Worm (Caenorhabditis elegans) whole organism, late embryonic: ENCODE measurements around the gene din-1.

Source experiments
- C38D4.7 ChIP-seq: fragments of 200-800 bp; sonication (Bioruptor generic); optimal IDR thresholded peaks from 2 replicates; lab custom pipeline; 2018; ENCODE audit warnings: mild to moderate bottlenecking, missing genetic modification characterization, moderate library complexity, missing compliant biosample characterization
- K02D7.2 ChIP-seq: sonication (generic microtip); optimal IDR thresholded peaks from 2 replicates; lab custom pipeline; 2017; ENCODE audit warnings: mild to moderate bottlenecking, missing genetic modification characterization, missing compliant biosample characterization
- Y22D7AL.16 ChIP-seq: sonication (generic microtip); optimal IDR thresholded peaks from 2 replicates; lab custom pipeline; 2016; ENCODE audit warnings: missing genetic modification characterization, missing compliant biosample characterization
- ceh-14 ChIP-seq: sonication (generic microtip); optimal IDR thresholded peaks from 2 replicates; lab custom pipeline; 2016; ENCODE audit warnings: missing genotype, missing genetic modification characterization, missing compliant biosample characterization
- ceh-18 ChIP-seq: sonication (generic microtip); optimal IDR thresholded peaks from 2 replicates; lab custom pipeline; 2016; ENCODE audit warnings: missing genetic modification characterization, missing compliant biosample characterization
- ceh-19 ChIP-seq: fragments of 200-800 bp; sonication (Bioruptor generic); optimal IDR thresholded peaks from 2 replicates; lab custom pipeline; 2018; ENCODE audit warnings: mild to moderate bottlenecking, missing genetic modification characterization, missing compliant biosample characterization
- ceh-22 ChIP-seq: sonication (generic microtip); optimal IDR thresholded peaks from 2 replicates; lab custom pipeline; 2017; ENCODE audit warnings: missing biosample characterization, missing genetic modification characterization
- ceh-24 ChIP-seq: sonication (generic microtip); optimal IDR thresholded peaks from 2 replicates; lab custom pipeline; 2016; ENCODE audit warnings: mild to moderate bottlenecking, missing genetic modification characterization, missing compliant biosample characterization
- ceh-30 ChIP-seq: fragments of 150-350 bp; optimal IDR thresholded peaks from 2 replicates; lab custom pipeline; 2014; ENCODE audit warnings: missing biosample characterization, missing genetic modification characterization
- ceh-45 ChIP-seq: fragments of 200-800 bp; sonication (Bioruptor generic); IDR thresholded peaks from 2 replicates; pipeline ENCODE4 v1.3.6; 2022; ENCODE audit warnings: missing genetic modification reagents, missing genetic modification characterization, missing compliant biosample characterization
- ceh-9 ChIP-seq: sonication (generic microtip); optimal IDR thresholded peaks from 2 replicates; lab custom pipeline; 2016; ENCODE audit warnings: mild to moderate bottlenecking, missing genetic modification characterization, inconsistent platforms, missing compliant biosample characterization
- dmd-4 ChIP-seq: sonication (generic microtip); optimal IDR thresholded peaks from 2 replicates; lab custom pipeline; 2016; ENCODE audit warnings: borderline replicate concordance, missing genetic modification characterization, missing compliant biosample characterization
- dve-1 ChIP-seq: sonication (generic microtip); optimal IDR thresholded peaks from 2 replicates; lab custom pipeline; 2017; ENCODE audit warnings: antibody characterized with exemption, mild to moderate bottlenecking, missing genetic modification characterization, missing compliant biosample characterization
- elt-4 ChIP-seq: sonication (generic microtip); optimal IDR thresholded peaks from 2 replicates; lab custom pipeline; 2016; ENCODE audit warnings: missing genetic modification characterization, missing compliant biosample characterization
- ets-4 ChIP-seq: sonication (generic microtip); optimal IDR thresholded peaks from 2 replicates; lab custom pipeline; 2016; ENCODE audit warnings: missing genetic modification characterization, missing compliant biosample characterization
- eyg-1 ChIP-seq: sonication (generic microtip); optimal IDR thresholded peaks from 2 replicates; lab custom pipeline; 2016; ENCODE audit warnings: missing genotype, missing genetic modification characterization, missing compliant biosample characterization
- fkh-10 ChIP-seq: fragments of 150-350 bp; optimal IDR thresholded peaks from 2 replicates; lab custom pipeline; 2014; ENCODE audit warnings: missing biosample characterization, missing genetic modification reagents, missing genetic modification characterization
- fkh-6 ChIP-seq: sonication (generic microtip); optimal IDR thresholded peaks from 2 replicates; lab custom pipeline; 2016; ENCODE audit warnings: missing genetic modification characterization, missing compliant biosample characterization
- gmeb-2 ChIP-seq: sonication (generic microtip); optimal IDR thresholded peaks from 2 replicates; lab custom pipeline; 2016; ENCODE audit warnings: missing genetic modification characterization, inconsistent platforms, missing compliant biosample characterization
- hlh-13 ChIP-seq: fragments of 200-800 bp; sonication (Bioruptor generic); optimal IDR thresholded peaks from 2 replicates; lab custom pipeline; 2018; ENCODE audit warnings: mild to moderate bottlenecking, missing genetic modification characterization, missing compliant biosample characterization
- hlh-30 ChIP-seq: sonication (generic microtip); optimal IDR thresholded peaks from 2 replicates; lab custom pipeline; 2017; ENCODE audit warnings: antibody characterized with exemption, missing genetic modification characterization, missing compliant biosample characterization; ENCODE audit not compliant: insufficient read depth
- hlh-8 ChIP-seq: sonication (generic microtip); optimal IDR thresholded peaks from 2 replicates; lab custom pipeline; 2016; ENCODE audit warnings: missing genotype, missing genetic modification characterization, missing compliant biosample characterization
- lim-6 ChIP-seq: sonication (generic microtip); optimal IDR thresholded peaks from 2 replicates; lab custom pipeline; 2016; ENCODE audit warnings: missing genetic modification characterization, missing compliant biosample characterization
- lin-11 ChIP-seq: fragments of 200-800 bp; sonication (Bioruptor generic); optimal IDR thresholded peaks from 2 replicates; lab custom pipeline; 2018; ENCODE audit warnings: mild to moderate bottlenecking, missing genetic modification characterization, missing compliant biosample characterization
- madf-2 ChIP-seq: sonication (generic microtip); optimal IDR thresholded peaks from 2 replicates; lab custom pipeline; 2017; ENCODE audit warnings: missing genetic modification characterization, missing compliant biosample characterization
- mec-3 ChIP-seq: sonication (generic microtip); optimal IDR thresholded peaks from 2 replicates; lab custom pipeline; 2016; ENCODE audit warnings: borderline replicate concordance, missing genetic modification characterization, missing compliant biosample characterization
- nhr-11 ChIP-seq: fragments of 150-350 bp; optimal IDR thresholded peaks from 2 replicates; lab custom pipeline; 2014; ENCODE audit warnings: missing biosample characterization, missing genetic modification characterization
- nhr-232 ChIP-seq: sonication (generic microtip); optimal IDR thresholded peaks from 2 replicates; lab custom pipeline; 2016; ENCODE audit warnings: missing genetic modification characterization, missing compliant biosample characterization
- pag-3 ChIP-seq: sonication (generic microtip); optimal IDR thresholded peaks from 2 replicates; lab custom pipeline; 2016; ENCODE audit warnings: missing compliant biosample characterization, missing genetic modification characterization, borderline replicate concordance
- pat-9 ChIP-seq: fragments of 200-800 bp; sonication (Bioruptor generic); optimal IDR thresholded peaks from 2 replicates; lab custom pipeline; 2018; ENCODE audit warnings: mild to moderate bottlenecking, missing genetic modification characterization, moderate library complexity, missing compliant biosample characterization
- pax-1 ChIP-seq: fragments of 150-350 bp; optimal IDR thresholded peaks from 2 replicates; lab custom pipeline; 2014; ENCODE audit warnings: missing biosample characterization, missing genetic modification characterization
- pqm-1 ChIP-seq: sonication (generic microtip); optimal IDR thresholded peaks from 2 replicates; lab custom pipeline; 2016; ENCODE audit warnings: missing genetic modification characterization, missing compliant biosample characterization
- pros-1 ChIP-seq: fragments of 150-350 bp; optimal IDR thresholded peaks from 2 replicates; lab custom pipeline; 2014; ENCODE audit warnings: missing biosample characterization, missing genetic modification reagents, missing genetic modification characterization
- rnt-1 ChIP-seq: sonication (generic microtip); optimal IDR thresholded peaks from 2 replicates; lab custom pipeline; 2016; ENCODE audit warnings: missing genetic modification characterization, missing compliant biosample characterization
- sdc-2 ChIP-seq: sonication (generic microtip); optimal IDR thresholded peaks from 2 replicates; lab custom pipeline; 2016; ENCODE audit warnings: missing genotype, missing genetic modification characterization, missing compliant biosample characterization
- sox-2 ChIP-seq: fragments of 200-800 bp; sonication (Bioruptor generic); IDR thresholded peaks from 2 replicates; pipeline ENCODE4 v1.3.6; 2022; ENCODE audit warnings: missing genetic modification reagents, missing genetic modification characterization, missing compliant biosample characterization
- tbx-2 ChIP-seq: sonication (generic microtip); optimal IDR thresholded peaks from 2 replicates; lab custom pipeline; 2016; ENCODE audit warnings: missing genetic modification characterization, missing compliant biosample characterization
- tbx-7 ChIP-seq: sonication (generic microtip); optimal IDR thresholded peaks from 2 replicates; lab custom pipeline; 2016; ENCODE audit warnings: missing genotype, missing genetic modification characterization, missing compliant biosample characterization
- ttx-3 ChIP-seq: sonication (generic microtip); optimal IDR thresholded peaks from 2 replicates; lab custom pipeline; 2016; ENCODE audit warnings: missing genetic modification reagents, missing genetic modification characterization, missing compliant biosample characterization
- unc-3 ChIP-seq, 2 experiments: fragments of 200-800 bp in 1 of 2; sonication (Bioruptor generic) in 1 of 2; sonication (generic microtip) in 1 of 2; conservative IDR thresholded peaks in 1 of 2; optimal IDR thresholded peaks in 1 of 2; 2 replicates each; pipeline versions ENCODE4 v1.3.6 to Lab custom; 2016 to 2022; ENCODE audit warnings: missing compliant biosample characterization in 2 of 2, missing genetic modification characterization in 2 of 2, missing genetic modification reagents in 1 of 2
- unc-42 ChIP-seq: sonication (generic microtip); optimal IDR thresholded peaks from 2 replicates; lab custom pipeline; 2016; ENCODE audit warnings: missing genotype, missing genetic modification characterization, missing compliant biosample characterization
- unc-86 ChIP-seq: sonication (generic microtip); optimal IDR thresholded peaks from 2 replicates; lab custom pipeline; 2016; ENCODE audit warnings: missing genetic modification characterization, missing compliant biosample characterization
- zip-5 ChIP-seq: sonication (generic microtip); optimal IDR thresholded peaks from 2 replicates; lab custom pipeline; 2016; ENCODE audit warnings: missing genetic modification characterization, missing compliant biosample characterization

The din-1 gene

ce11 chrII:11633509-11633908 is at the start of gene din-1:
Gene din-1, minus strand, starts transcription at chrII:11633609.
- TF ChIP-seq nhr-11 (tag; lab: Kevin White, UChicago) (no peak), ceh-30 (tag; lab: Kevin White, UChicago) (no peak), eyg-1 (tag; lab: Kevin White, UChicago) (no peak), pqm-1 (tag; lab: Kevin White, UChicago) (no peak), ceh-45 (no peak), Y22D7AL.16 (no peak), ceh-22 (tag; lab: Kevin White, UChicago) (no peak), fkh-6 (tag; lab: Kevin White, UChicago) (no peak), lin-11 (tag; lab: Kevin White, UChicago) (no peak), pag-3 (tag; lab: Kevin White, UChicago) (no peak), K02D7.2 (tag; lab: Kevin White, UChicago) (no peak), sdc-2 (tag; lab: Kevin White, UChicago) (no peak), pat-9 (tag; lab: Kevin White, UChicago) (no peak), lim-6 (tag; lab: Kevin White, UChicago) (no peak), rnt-1 (no peak), ceh-19 (GFP tag; lab: Kevin White, UChicago) (no peak), ets-4 (tag; lab: Kevin White, UChicago) (no peak), hlh-8 (tag; lab: Kevin White, UChicago) (no peak), gmeb-2 (no peak)

ce11 chrII:11681136-11681824 is 47.9 kb upstream of the din-1 start, which contains the start of the genes sfxn-1.4 and C47D12.4:
Gene sfxn-1.4, minus strand, starts transcription at chrII:11681236.
Gene C47D12.4, plus strand, starts transcription at chrII:11681774.
- no peak for TF ChIP-seq ceh-22 (tag; lab: Kevin White, UChicago)
- no peak for TF ChIP-seq lim-6 (tag; lab: Kevin White, UChicago)
- TF ChIP-seq ceh-24 (tag; lab: Kevin White, UChicago) = no peak
- TF ChIP-seq unc-86 = no peak
- TF ChIP-seq mec-3 (tag; lab: Kevin White, UChicago) = no peak
- TF ChIP-seq ceh-14 (tag; lab: Kevin White, UChicago) = no peak
- TF ChIP-seq sox-2 = no peak
- TF ChIP-seq dve-1 (tag; lab: Kevin White, UChicago) = no peak
- TF ChIP-seq pros-1 (tag; lab: Kevin White, UChicago) = no peak
- no peak for TF ChIP-seq tbx-7 (tag; lab: Kevin White, UChicago)
- TF ChIP-seq sdc-2 (tag; lab: Kevin White, UChicago) = no peak
- TF ChIP-seq dmd-4 (tag; lab: Kevin White, UChicago) = no peak
- TF ChIP-seq elt-4 = no peak
- no peak for TF ChIP-seq ceh-19 (GFP tag; lab: Kevin White, UChicago)
- TF ChIP-seq madf-2 = no peak
- TF ChIP-seq rnt-1 = no peak
- no peak for TF ChIP-seq ttx-3 (tag; lab: Kevin White, UChicago)
- TF ChIP-seq hlh-13 (GFP tag; lab: Kevin White, UChicago) = no peak
- no peak for TF ChIP-seq fkh-10 (GFP tag; lab: Kevin White, UChicago)
- no peak for TF ChIP-seq eyg-1 (tag; lab: Kevin White, UChicago)

ce11 chrII:11680220-11680619 is 46.8 kb upstream of the din-1 start:
- TF ChIP-seq unc-42 = no peak

- no peak for TF ChIP-seq elt-4
- no peak for TF ChIP-seq pat-9 (tag; lab: Kevin White, UChicago)
- TF ChIP-seq ceh-9 (tag; lab: Kevin White, UChicago) = no peak
- peak; percentile 34 for TF ChIP-seq ceh-14 (tag; lab: Kevin White, UChicago)
- TF ChIP-seq hlh-30 (tag; lab: Kevin White, UChicago) = peak; percentile 57
- no peak for TF ChIP-seq unc-3 (GFP tag; conservative IDR thresholded peaks at IDR 0.05; lab: Robert Waterston, UW)
- TF ChIP-seq unc-3 (tag; optimal IDR thresholded peaks at IDR 0.05; lab: Kevin White, UChicago) = peak; percentile 7
- no peak for TF ChIP-seq fkh-10 (GFP tag; lab: Kevin White, UChicago)
- TF ChIP-seq pag-3 (tag; lab: Kevin White, UChicago) = no peak
- TF ChIP-seq C38D4.7 (GFP tag; lab: Kevin White, UChicago) = no peak
- TF ChIP-seq madf-2 = peak; percentile 29
- TF ChIP-seq gmeb-2 = no peak
- no peak for TF ChIP-seq ceh-24 (tag; lab: Kevin White, UChicago)
- TF ChIP-seq pax-1 (tag; lab: Kevin White, UChicago) = no peak
- TF ChIP-seq nhr-232 = no peak
- TF ChIP-seq ceh-18 (tag; lab: Kevin White, UChicago) = peak; percentile 43
- TF ChIP-seq lim-6 (tag; lab: Kevin White, UChicago) = no peak
- peak; percentile 69 for TF ChIP-seq unc-42
- no peak for TF ChIP-seq zip-5
- TF ChIP-seq tbx-2 (tag; lab: Kevin White, UChicago) = peak; percentile 48
- no peak for TF ChIP-seq hlh-13 (GFP tag; lab: Kevin White, UChicago)
- TF ChIP-seq sdc-2 (tag; lab: Kevin White, UChicago) = peak; percentile 1
Observed at ce11 chrII:11675877-11676473, 42.6 kb upstream of the din-1 start, which contains the start of the genes trr-1 and C47D12.2. Gene trr-1, minus strand, starts transcription at chrII:11675927. Gene C47D12.2, plus strand, starts transcription at chrII:11676306.
